Fruit fly (Drosophila melanogaster) whole organism, embryonic: ENCODE data around the gene Nubp1.

Experiments used
- Ada2b ChIP-seq: fragments of 200-800 bp; sonication (Bioruptor generic); IDR thresholded peaks from 2 replicates; pipeline ENCODE4 v1.3.6; 2022; ENCODE audit warnings: missing biosample characterization, missing genetic modification characterization
- CG10209 ChIP-seq: fragments of 200-800 bp; sonication (Bioruptor generic); optimal IDR thresholded peaks from 3 replicates; lab custom pipeline; 2017; ENCODE audit warnings: missing biosample characterization, mild to moderate bottlenecking, missing genetic modification characterization, missing genetic modification reagents
- CG10267 ChIP-seq: fragments of 200-800 bp; sonication (Bioruptor generic); optimal IDR thresholded peaks from 2 replicates; lab custom pipeline; 2018; ENCODE audit warnings: missing biosample characterization, mild to moderate bottlenecking, missing genetic modification characterization, moderate library complexity
- CG10321 ChIP-seq: fragments of 200-800 bp; sonication (Bioruptor generic); IDR thresholded peaks from 2 replicates; pipeline ENCODE4 v1.3.6; 2022; ENCODE audit warnings: missing biosample characterization, missing genetic modification characterization
- CG10565 ChIP-seq: fragments of 200-800 bp; sonication (Bioruptor generic); optimal IDR thresholded peaks from 3 replicates; lab custom pipeline; 2016; ENCODE audit warnings: missing biosample characterization, mild to moderate bottlenecking, missing genetic modification characterization
- CG11085 ChIP-seq: fragments of 200-800 bp; sonication (Bioruptor generic); IDR thresholded peaks from 2 replicates; pipeline ENCODE4 v1.3.6; 2022; ENCODE audit warnings: missing biosample characterization, missing genetic modification characterization
- CG11456 ChIP-seq: fragments of 200-800 bp; sonication (Bioruptor generic); IDR thresholded peaks from 3 replicates; pipeline ENCODE4 v1.3.6; 2022; ENCODE audit warnings: missing biosample characterization, missing genetic modification characterization
- CG12219 ChIP-seq: fragments of 200-800 bp; sonication (Bioruptor generic); optimal IDR thresholded peaks from 3 replicates; lab custom pipeline; 2018; ENCODE audit warnings: missing biosample characterization, mild to moderate bottlenecking, missing genetic modification characterization
- CG12659 ChIP-seq: fragments of 200-800 bp; sonication (Bioruptor generic); optimal IDR thresholded peaks from 3 replicates; lab custom pipeline; 2017; ENCODE audit warnings: mild to moderate bottlenecking, missing biosample characterization, missing genetic modification reagents, missing genetic modification characterization
- CG13424 ChIP-seq: fragments of 200-800 bp; sonication (Bioruptor generic); optimal IDR thresholded peaks from 2 replicates; lab custom pipeline; 2019; ENCODE audit warnings: missing biosample characterization, mild to moderate bottlenecking, missing genetic modification characterization, moderate library complexity
- CG14050 ChIP-seq: fragments of 200-800 bp; sonication (Bioruptor generic); IDR thresholded peaks from 3 replicates; pipeline ENCODE4 v1.3.6; 2022; ENCODE audit warnings: missing biosample characterization, missing genetic modification characterization
- CG14710 ChIP-seq: fragments of 200-800 bp; sonication (Bioruptor generic); optimal IDR thresholded peaks from 3 replicates; lab custom pipeline; 2019; ENCODE audit warnings: missing biosample characterization, mild to moderate bottlenecking, missing genetic modification characterization, moderate library complexity
- CG15269 ChIP-seq: fragments of 200-800 bp; sonication (Bioruptor generic); optimal IDR thresholded peaks from 2 replicates; lab custom pipeline; 2018; ENCODE audit warnings: missing biosample characterization, mild to moderate bottlenecking, missing genetic modification characterization, moderate library complexity
- CG1603 ChIP-seq: fragments of 200-800 bp; sonication (Bioruptor generic); optimal IDR thresholded peaks from 2 replicates; lab custom pipeline; 2019; ENCODE audit warnings: missing biosample characterization, mild to moderate bottlenecking, missing genetic modification characterization, moderate library complexity
- CG17361 ChIP-seq: fragments of 200-800 bp; sonication (Bioruptor generic); IDR thresholded peaks from 3 replicates; pipeline ENCODE4 v1.3.6; 2022; ENCODE audit warnings: missing biosample characterization, missing genetic modification characterization
- CG2889 ChIP-seq: fragments of 200-800 bp; sonication (Bioruptor generic); IDR thresholded peaks from 3 replicates; pipeline ENCODE4 v1.3.6; 2022; ENCODE audit warnings: missing biosample characterization, missing genetic modification characterization
- CG3838 ChIP-seq: fragments of 200-800 bp; sonication (Bioruptor generic); optimal IDR thresholded peaks from 3 replicates; lab custom pipeline; 2016; ENCODE audit warnings: missing biosample characterization, missing genetic modification characterization
- CG4360 ChIP-seq: fragments of 200-800 bp; sonication (Bioruptor generic); IDR thresholded peaks from 2 replicates; pipeline ENCODE4 v1.3.6; 2022; ENCODE audit warnings: missing biosample characterization, missing genetic modification characterization
- CG4730 ChIP-seq: fragments of 200-800 bp; sonication (Bioruptor generic); IDR thresholded peaks from 2 replicates; pipeline ENCODE4 v1.3.6; 2022; ENCODE audit warnings: missing biosample characterization, missing genetic modification characterization
- CG7271 ChIP-seq: fragments of 200-800 bp; sonication (Bioruptor generic); optimal IDR thresholded peaks from 2 replicates; lab custom pipeline; 2018; ENCODE audit warnings: missing biosample characterization, mild to moderate bottlenecking, missing genetic modification characterization, moderate library complexity
- CG9932 ChIP-seq: fragments of 200-800 bp; sonication (Bioruptor generic); IDR thresholded peaks from 2 replicates; pipeline ENCODE4 v1.3.6; 2022; ENCODE audit warnings: missing biosample characterization, missing genetic modification characterization
- CHES-1-like ChIP-seq: fragments of 200-800 bp; sonication (Bioruptor generic); optimal IDR thresholded peaks from 2 replicates; lab custom pipeline; 2016; ENCODE audit warnings: missing biosample characterization, missing genetic modification characterization
- CTCF ChIP-seq: fragments of 200-800 bp; sonication (Bioruptor generic); optimal IDR thresholded peaks from 2 replicates; lab custom pipeline; 2017; ENCODE audit warnings: missing biosample characterization, mild to moderate bottlenecking, missing genetic modification characterization, moderate library complexity
- CrebB ChIP-seq: fragments of 200-800 bp; sonication (Bioruptor generic); optimal IDR thresholded peaks from 3 replicates; lab custom pipeline; 2018; ENCODE audit warnings: missing biosample characterization, mild to moderate bottlenecking, missing genetic modification characterization
- Dbx ChIP-seq: fragments of 200-800 bp; sonication (Bioruptor generic); IDR thresholded peaks from 3 replicates; pipeline ENCODE4 v1.3.6; 2022; ENCODE audit warnings: missing biosample characterization, missing genetic modification characterization
- Doc3 ChIP-seq: fragments of 200-800 bp; sonication (Bioruptor generic); IDR thresholded peaks from 3 replicates; pipeline ENCODE4 v1.3.6; 2022; ENCODE audit warnings: missing biosample characterization, missing genetic modification characterization; ENCODE audit not compliant: partially characterized antibody
- Elba2 ChIP-seq: fragments of 200-800 bp; sonication (Bioruptor generic); optimal IDR thresholded peaks from 3 replicates; lab custom pipeline; 2016; ENCODE audit warnings: missing biosample characterization, missing genetic modification characterization
- H15 ChIP-seq: fragments of 200-800 bp; sonication (Bioruptor generic); IDR thresholded peaks from 3 replicates; pipeline ENCODE4 v1.3.6; 2022; ENCODE audit warnings: missing biosample characterization, missing genetic modification characterization
- HHEX ChIP-seq: fragments of 200-800 bp; sonication (Bioruptor generic); optimal IDR thresholded peaks from 3 replicates; lab custom pipeline; 2017; ENCODE audit warnings: missing biosample characterization, mild to moderate bottlenecking, missing genetic modification characterization, missing genetic modification reagents
- Hsf ChIP-seq: fragments of 200-800 bp; sonication (Bioruptor generic); optimal IDR thresholded peaks from 3 replicates; lab custom pipeline; 2016; ENCODE audit warnings: missing biosample characterization, missing genetic modification characterization
- MTF-1 ChIP-seq: fragments of 200-800 bp; sonication (Bioruptor generic); optimal IDR thresholded peaks from 2 replicates; lab custom pipeline; 2018; ENCODE audit warnings: missing biosample characterization, mild to moderate bottlenecking, missing genetic modification characterization, borderline replicate concordance
- Nf-YA ChIP-seq: fragments of 200-800 bp; sonication (Bioruptor generic); IDR thresholded peaks from 2 replicates; pipeline ENCODE4 v1.3.6; 2022; ENCODE audit warnings: missing biosample characterization, missing genetic modification characterization
- ac ChIP-seq: fragments of 200-800 bp; sonication (Bioruptor generic); optimal IDR thresholded peaks from 3 replicates; lab custom pipeline; 2017; ENCODE audit warnings: missing biosample characterization, mild to moderate bottlenecking, missing genetic modification characterization
- cg ChIP-seq: fragments of 200-800 bp; sonication (Bioruptor generic); optimal IDR thresholded peaks from 3 replicates; lab custom pipeline; 2019; ENCODE audit warnings: missing biosample characterization, mild to moderate bottlenecking, missing genetic modification characterization, moderate library complexity
- crol ChIP-seq: fragments of 200-800 bp; sonication (Bioruptor generic); IDR thresholded peaks from 2 replicates; pipeline ENCODE4 v1.3.6; 2022; ENCODE audit warnings: missing biosample characterization, missing genetic modification characterization
- danr ChIP-seq: fragments of 200-800 bp; sonication (Bioruptor generic); IDR thresholded peaks from 2 replicates; pipeline ENCODE4 v1.3.6; 2022; ENCODE audit warnings: missing biosample characterization, missing genetic modification characterization
- disco-r ChIP-seq: fragments of 200-800 bp; sonication (Bioruptor generic); optimal IDR thresholded peaks from 2 replicates; lab custom pipeline; 2016; ENCODE audit warnings: missing biosample characterization, missing genetic modification characterization
- ems ChIP-seq: fragments of 200-800 bp; sonication (Bioruptor generic); optimal IDR thresholded peaks from 3 replicates; lab custom pipeline; 2016; ENCODE audit warnings: missing biosample characterization, missing genetic modification characterization
- hkb ChIP-seq, 2 experiments: fragments of 200-800 bp in 1 of 2; fragments of >200 bp in 1 of 2; sonication (Bioruptor generic) in 1 of 2; IDR thresholded peaks in 1 of 2; optimal IDR thresholded peaks in 1 of 2; 2 replicates each; pipeline versions ENCODE4 v1.3.6 to Lab custom; 2017 to 2022; ENCODE audit warnings: missing biosample characterization in 1 of 2, missing genetic modification characterization in 1 of 2
- insv ChIP-seq, 2 experiments: fragments of 200-800 bp; sonication (Bioruptor generic); optimal IDR thresholded peaks; 3 replicates each; lab custom pipeline; 2016 to 2018; ENCODE audit warnings: missing biosample characterization in 2 of 2, missing genetic modification characterization in 2 of 2
- kah ChIP-seq: fragments of 200-800 bp; sonication (Bioruptor generic); optimal IDR thresholded peaks from 2 replicates; lab custom pipeline; 2018; ENCODE audit warnings: missing biosample characterization, mild to moderate bottlenecking, missing genetic modification characterization
- lmd ChIP-seq: fragments of 200-800 bp; sonication (Bioruptor generic); IDR thresholded peaks from 2 replicates; pipeline ENCODE4 v1.3.6; 2022; ENCODE audit warnings: missing biosample characterization, missing genetic modification characterization
- nau ChIP-seq: fragments of 200-800 bp; sonication (Bioruptor generic); optimal IDR thresholded peaks from 3 replicates; lab custom pipeline; 2017; ENCODE audit warnings: missing biosample characterization, mild to moderate bottlenecking, missing genetic modification characterization, missing genetic modification reagents
- psq ChIP-seq: fragments of 200-800 bp; sonication (Bioruptor generic); optimal IDR thresholded peaks from 2 replicates; lab custom pipeline; 2017; ENCODE audit warnings: missing biosample characterization, missing genetic modification characterization
- pzg ChIP-seq: fragments of 200-800 bp; sonication (Bioruptor generic); optimal IDR thresholded peaks from 3 replicates; lab custom pipeline; 2018; ENCODE audit warnings: missing biosample characterization, mild to moderate bottlenecking, missing genetic modification characterization, moderate library complexity
- row ChIP-seq: fragments of 200-800 bp; sonication (Bioruptor generic); IDR thresholded peaks from 3 replicates; pipeline ENCODE4 v1.3.6; 2022; ENCODE audit warnings: missing biosample characterization, missing genetic modification characterization
- slbo ChIP-seq: fragments of 200-800 bp; sonication (Bioruptor generic); IDR thresholded peaks from 2 replicates; pipeline ENCODE4 v1.3.6; 2022; ENCODE audit warnings: missing biosample characterization, missing genetic modification characterization
- stwl ChIP-seq: fragments of 200-800 bp; sonication (Bioruptor generic); optimal IDR thresholded peaks from 3 replicates; lab custom pipeline; 2018; ENCODE audit warnings: missing biosample characterization, mild to moderate bottlenecking, missing genetic modification characterization, moderate library complexity
- z ChIP-seq: fragments of 200-800 bp; sonication (Bioruptor generic); IDR thresholded peaks from 3 replicates; pipeline ENCODE4 v1.3.6; 2022; ENCODE audit warnings: missing biosample characterization, missing genetic modification characterization

Gene Nubp1

dm6 chr2L:16683958-16684877 is 48.1 kb upstream of the Nubp1 start, which contains the start of gene CG31807 (continued):
- TF ChIP-seq CG10565 (GFP tag; lab: Kevin White, UChicago), result no peak
- TF ChIP-seq CG11085 (GFP tag; lab: Robert Waterston, UW), result no peak
- TF ChIP-seq CG4360 (GFP tag; lab: Robert Waterston, UW), result no peak
- peak; percentile 89 for TF ChIP-seq CG13424 (tag; lab: Kevin White, UChicago)
- peak; percentile 70 for TF ChIP-seq disco-r (GFP tag; lab: Kevin White, UChicago)
- TF ChIP-seq CrebB (tag; lab: Kevin White, UChicago), result peak; percentile 79
- no peak for TF ChIP-seq MTF-1 (GFP tag; lab: Kevin White, UChicago)
- TF ChIP-seq CG12219 (GFP tag; lab: Kevin White, UChicago), result peak; percentile 74
- TF ChIP-seq CG14050 (GFP tag; lab: Robert Waterston, UW), result peak; percentile 20; the same call in 1 of the 3 replicates
- peak; percentile 42 for TF ChIP-seq ems (GFP tag; lab: Kevin White, UChicago)
- TF ChIP-seq Elba2, result no peak
- TF ChIP-seq Nf-YA (GFP tag; lab: Robert Waterston, UW), result peak; percentile 30; the same call in 1 of the 2 replicates
- TF ChIP-seq Ada2b, result peak; percentile 29
- TF ChIP-seq stwl, result no peak
- TF ChIP-seq CG9932 (GFP tag; lab: Robert Waterston, UW), result 0 out of 2 replicates have a peak, but pooled peaks have one; percentile 25
- peak; percentile 29 for TF ChIP-seq CTCF
- TF ChIP-seq lmd (GFP tag; lab: Robert Waterston, UW), result peak; percentile 57; the same call in 1 of the 2 replicates
- no peak for TF ChIP-seq psq
- peak; percentile 59 for TF ChIP-seq row (GFP tag; lab: Robert Waterston, UW)
- TF ChIP-seq Hsf (GFP tag; lab: Kevin White, UChicago), result peak; percentile 84
- TF ChIP-seq danr (GFP tag; lab: Robert Waterston, UW), result 0 out of 2 replicates have a peak, but pooled peaks have one; percentile 12
- TF ChIP-seq Dbx (GFP tag; lab: Robert Waterston, UW), result no peak
- TF ChIP-seq CG15269 (tag; lab: Kevin White, UChicago), result peak; percentile 77
- TF ChIP-seq pzg, result no peak
- TF ChIP-seq CG3838 (GFP tag; lab: Kevin White, UChicago), result peak; percentile 37
- TF ChIP-seq CG17361 (GFP tag; lab: Robert Waterston, UW), result peak; percentile 86
- peak; percentile 68 for TF ChIP-seq HHEX (GFP tag; lab: Kevin White, UChicago)
- TF ChIP-seq insv (GFP tag; optimal IDR thresholded peaks at IDR 0.05; lab: Kevin White, UChicago), result peak in 1 of 2 experiments; percentile 13
- TF ChIP-seq CG10209 (GFP tag; lab: Kevin White, UChicago), result peak; percentile 83
- no peak for TF ChIP-seq Doc3
- TF ChIP-seq CG7271 (tag; lab: Kevin White, UChicago), result no peak
- TF ChIP-seq z (GFP tag; lab: Robert Waterston, UW), result no peak
- peak; percentile 58 for TF ChIP-seq slbo (GFP tag; lab: Robert Waterston, UW)
- TF ChIP-seq H15, result no peak
- TF ChIP-seq CG12659 (GFP tag; lab: Kevin White, UChicago), result peak; percentile 62
- TF ChIP-seq CG10267 (tag; lab: Kevin White, UChicago), result peak; percentile 4
- TF ChIP-seq CG14710, result peak; percentile 41
- TF ChIP-seq kah (GFP tag; lab: Kevin White, UChicago), result peak; percentile 30
- TF ChIP-seq ac (GFP tag; lab: Kevin White, UChicago), result peak; percentile 36
- peak; percentile 44 for TF ChIP-seq CG1603 (tag; lab: Kevin White, UChicago)
- TF ChIP-seq hkb (optimal IDR thresholded peaks at IDR 0.05; lab: Kevin White, UChicago), result no peak
- peak; percentile 62 for TF ChIP-seq hkb (GFP tag; IDR thresholded peaks at IDR 0.05; lab: Robert Waterston, UW)
- peak; percentile 42 for TF ChIP-seq CHES-1-like
- no peak for TF ChIP-seq cg (GFP tag; lab: Kevin White, UChicago)
- TF ChIP-seq CG10321, result no peak
- TF ChIP-seq CG2889 (GFP tag; lab: Robert Waterston, UW), result no peak
- TF ChIP-seq crol (GFP tag; lab: Robert Waterston, UW), result no peak
- TF ChIP-seq nau (GFP tag; lab: Kevin White, UChicago), result peak; percentile 52
- no peak for TF ChIP-seq CG11456 (GFP tag; lab: Robert Waterston, UW)
- peak; percentile 52 for TF ChIP-seq CG4730 (GFP tag; lab: Robert Waterston, UW)
